Fruit fly (Drosophila melanogaster) whole organism, prepupa: ENCODE data around the gene pigeon.

Source experiments
- CG16779 ChIP-seq: fragments of 200-800 bp; sonication (Bioruptor generic); optimal IDR thresholded peaks from 3 replicates; lab custom pipeline; 2017; ENCODE audit warnings: missing biosample characterization, mild to moderate bottlenecking, missing genetic modification characterization
- CG6854 ChIP-seq: fragments of 200-800 bp; sonication (Bioruptor generic); optimal IDR thresholded peaks from 2 replicates; lab custom pipeline; 2017; ENCODE audit warnings: missing biosample characterization, mild to moderate bottlenecking, missing genetic modification characterization
- Eip75B ChIP-seq: fragments of 200-800 bp; sonication (Bioruptor generic); optimal IDR thresholded peaks from 3 replicates; lab custom pipeline; 2016; ENCODE audit warnings: missing biosample characterization, missing genetic modification characterization
- Eip78C ChIP-seq: fragments of 200-800 bp; sonication (Bioruptor generic); peaks from one replicate; lab custom pipeline; 2016; ENCODE audit warnings: missing biosample characterization, missing genetic modification characterization
- Sox102F ChIP-seq: fragments of 200-800 bp; sonication (Bioruptor generic); optimal IDR thresholded peaks from 2 replicates; lab custom pipeline; 2016; ENCODE audit warnings: missing biosample characterization, mild to moderate bottlenecking, missing genetic modification characterization
- acj6 ChIP-seq: fragments of 200-800 bp; sonication (Bioruptor generic); optimal IDR thresholded peaks from 3 replicates; lab custom pipeline; 2016; ENCODE audit warnings: missing biosample characterization, missing genetic modification characterization
- dsx ChIP-seq: fragments of 200-800 bp; optimal IDR thresholded peaks from 3 replicates; lab custom pipeline; 2019; ENCODE audit warnings: missing biosample characterization, mild to moderate bottlenecking, missing genetic modification characterization, moderate library complexity; ENCODE audit not compliant: poor library complexity, severe bottlenecking

- no peak for TF ChIP-seq Sox102F (GFP tag; lab: Kevin White, UChicago)
- no peak for TF ChIP-seq acj6
- TF ChIP-seq Eip78C (GFP tag; lab: Kevin White, UChicago), result no peak
- no peak for TF ChIP-seq CG6854 (GFP tag; lab: Kevin White, UChicago)
- no peak for TF ChIP-seq CG16779
- no peak for TF ChIP-seq Eip75B (GFP tag; lab: Kevin White, UChicago)
- TF ChIP-seq dsx, result no peak
These were observed 46.1 kb upstream of the pigeon start for dm6 chr2L:19139751-19140150.
